Fruit fly (Drosophila melanogaster): ENCODE measurements around the gene CG18418.

dm6 chr3L:4736643-4737042 lies 46.8 kb upstream of the CG18418 start:
- no peak for TF ChIP-seq h (optimal IDR thresholded peaks at IDR 0.05)
- no peak for TF ChIP-seq Sin3A (optimal IDR thresholded peaks at IDR 0.05)

All from Kc167 (cell line).